Fruit fly (Drosophila melanogaster): ENCODE results near the gene CG34376.

CG34376 gene

DNA sequence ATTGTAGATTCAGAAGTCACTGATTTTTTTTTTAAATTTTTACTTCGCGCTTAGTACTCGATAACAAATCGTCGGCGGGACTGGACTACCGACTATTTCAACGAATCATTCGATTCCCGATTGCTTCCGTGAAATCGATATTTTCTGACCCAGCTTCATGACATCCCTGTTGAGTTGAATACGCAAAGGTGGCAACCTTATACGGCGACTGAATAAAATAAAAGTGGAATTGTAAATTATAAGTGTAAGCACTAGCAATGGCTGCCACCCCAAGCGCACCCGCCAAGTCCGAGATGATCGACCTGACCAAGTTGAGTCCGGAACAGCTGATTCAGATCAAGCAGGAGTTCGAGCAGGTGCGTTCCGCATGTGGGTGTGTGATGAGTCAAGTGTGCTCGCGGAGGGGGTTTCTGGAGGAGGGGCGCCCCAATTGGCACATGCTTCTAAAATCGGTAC lies 39.2 kb downstream of the CG34376 start, which contains the start of gene Pfdn5 (continued):
- TF ChIP-seq psq (GFP tag; optimal IDR thresholded peaks at IDR 0.05): no peak
- no peak for TF ChIP-seq CG1024 (GFP tag; IDR thresholded peaks at IDR 0.05)
- TF ChIP-seq E2f2 (GFP tag; IDR thresholded peaks at IDR 0.05): peak; percentile 96
- TF ChIP-seq CG9932 (GFP tag; IDR thresholded peaks at IDR 0.05): no peak
- no peak for TF ChIP-seq CG10274 (GFP tag; optimal IDR thresholded peaks at IDR 0.05)
- no peak for TF ChIP-seq al (GFP tag; IDR thresholded peaks at IDR 0.05)
- TF ChIP-seq caup (GFP tag; optimal IDR thresholded peaks at IDR 0.05; ENCODE audit: severe bottlenecking): no peak
- TF ChIP-seq CG1792 (GFP tag; optimal IDR thresholded peaks at IDR 0.05): no peak
- TF ChIP-seq Nf-YA (GFP tag; IDR thresholded peaks at IDR 0.05): no peak
- no peak for TF ChIP-seq HLHmδ (GFP tag; optimal IDR thresholded peaks at IDR 0.05)
- no peak for TF ChIP-seq CG12744 (GFP tag; optimal IDR thresholded peaks at IDR 0.05)
- no peak for TF ChIP-seq CG33557 (GFP tag; optimal IDR thresholded peaks at IDR 0.05)
- no peak for TF ChIP-seq CG13894 (tag; optimal IDR thresholded peaks at IDR 0.05)
- TF ChIP-seq pum (GFP tag; optimal IDR thresholded peaks at IDR 0.05): no peak
- no peak for TF ChIP-seq CG17829 (tag; optimal IDR thresholded peaks at IDR 0.05)
- peak; percentile 9 for TF ChIP-seq Lhr (GFP tag; optimal IDR thresholded peaks at IDR 0.05)
- TF ChIP-seq CG4730 (GFP tag; IDR thresholded peaks at IDR 0.05): no peak
- TF ChIP-seq CG10267 (tag; optimal IDR thresholded peaks at IDR 0.05): peak; percentile 50
- no peak for TF ChIP-seq Eip74EF (GFP tag; optimal IDR thresholded peaks at IDR 0.05)
- no peak for TF ChIP-seq CG8924 (tag; optimal IDR thresholded peaks at IDR 0.05)
- no peak for TF ChIP-seq CG8089 (GFP tag; optimal IDR thresholded peaks at IDR 0.05)
- no peak for TF ChIP-seq ind (GFP tag; optimal IDR thresholded peaks at IDR 0.05)
- TF ChIP-seq Nf-YB (GFP tag; optimal IDR thresholded peaks at IDR 0.05): no peak
- TF ChIP-seq Scr (GFP tag; IDR thresholded peaks at IDR 0.05; ENCODE audit: partially characterized antibody): peak; percentile 78
- TF ChIP-seq az2 (GFP tag; optimal IDR thresholded peaks at IDR 0.05): no peak
- no peak for TF ChIP-seq bab2 (GFP tag; optimal IDR thresholded peaks at IDR 0.05)
- no peak for TF ChIP-seq CG11247 (GFP tag; IDR thresholded peaks at IDR 0.05)
- peak; percentile 93 for TF ChIP-seq kay (GFP tag; optimal IDR thresholded peaks at IDR 0.05)
- peak; percentile 26 for TF ChIP-seq CHES-1-like (GFP tag; optimal IDR thresholded peaks at IDR 0.05)
- no peak for TF ChIP-seq jing (GFP tag; optimal IDR thresholded peaks at IDR 0.05)
- TF ChIP-seq H15 (GFP tag; IDR thresholded peaks at IDR 0.05): no peak
- no peak for TF ChIP-seq sim (GFP tag; IDR thresholded peaks at IDR 0.05)
- TF ChIP-seq CG5245 (GFP tag; optimal IDR thresholded peaks at IDR 0.05): no peak
- TF ChIP-seq crol (GFP tag; IDR thresholded peaks at IDR 0.05): peak; percentile 90
- no peak for TF ChIP-seq Xrp1 (GFP tag; IDR thresholded peaks at IDR 0.05)
- peak; percentile 69 for TF ChIP-seq inv (GFP tag; IDR thresholded peaks at IDR 0.05; ENCODE audit: partially characterized antibody)
- no peak for TF ChIP-seq Usf (GFP tag; optimal IDR thresholded peaks at IDR 0.05)
- TF ChIP-seq Six4 (GFP tag; optimal IDR thresholded peaks at IDR 0.05): no peak
- no peak for TF ChIP-seq Poxn (GFP tag; IDR thresholded peaks at IDR 0.05)
- no peak for TF ChIP-seq Taf1 (GFP tag; IDR thresholded peaks at IDR 0.05)
- TF ChIP-seq CG31224 (GFP tag; IDR thresholded peaks at IDR 0.05): no peak
- TF ChIP-seq CG17385 (GFP tag; optimal IDR thresholded peaks at IDR 0.05): no peak
- TF ChIP-seq CG31365 (tag; optimal IDR thresholded peaks at IDR 0.05): no peak
- TF ChIP-seq NC2β (GFP tag; optimal IDR thresholded peaks at IDR 0.05): peak; percentile 1
- TF ChIP-seq E2f1 (GFP tag; IDR thresholded peaks at IDR 0.05): no peak
- TF ChIP-seq CG6689 (GFP tag; IDR thresholded peaks at IDR 0.05): no peak
- peak; percentile 87 for TF ChIP-seq CG13287 (GFP tag; IDR thresholded peaks at IDR 0.05; ENCODE audit: partially characterized antibody)
- no peak for TF ChIP-seq aop (GFP tag; IDR thresholded peaks at IDR 0.05)
- no peak for TF ChIP-seq CG30403 (GFP tag; optimal IDR thresholded peaks at IDR 0.05)
- TF ChIP-seq Sox100B (GFP tag; optimal IDR thresholded peaks at IDR 0.05): no peak
- TF ChIP-seq CG8290 (GFP tag; optimal IDR thresholded peaks at IDR 0.05): no peak
- no peak for TF ChIP-seq CG8290 (tag; optimal IDR thresholded peaks at IDR 0.05)
- TF ChIP-seq sisA (GFP tag; IDR thresholded peaks at IDR 0.05): no peak
